Worm (Caenorhabditis elegans): ENCODE data around the gene Y54G2A.50.

The Y54G2A.50 gene

ce11 chrIV:2928409-2928808 is 10.6 kb downstream of the Y54G2A.50 start, which contains the start of gene manf-1 (continued):
- TF ChIP-seq lin-13 (GFP tag; optimal IDR thresholded peaks at IDR 0.05) (peak; percentile 69), pag-3 (tag; optimal IDR thresholded peaks at IDR 0.05; ENCODE audit: borderline replicate concordance, insufficient read depth) (no peak), tbx-2 (tag; optimal IDR thresholded peaks at IDR 0.05) (peak; percentile 83), hlh-4 (tag; optimal IDR thresholded peaks at IDR 0.05) (no peak), nhr-85 (tag) (peak; percentile 56), ces-1 (GFP tag; optimal IDR thresholded peaks at IDR 0.05) (no peak), sup-37 (GFP tag; optimal IDR thresholded peaks at IDR 0.05) (no peak), lin-14 (GFP tag; optimal IDR thresholded peaks at IDR 0.05) (peak; percentile 82), lir-3 (tag; optimal IDR thresholded peaks at IDR 0.05; ENCODE audit: poor library complexity) (no peak), unc-98 (GFP tag; IDR thresholded peaks at IDR 0.05) (no peak), fkh-4 (tag; optimal IDR thresholded peaks at IDR 0.05; ENCODE audit: borderline replicate concordance) (no peak), ceh-63 (GFP tag; optimal IDR thresholded peaks at IDR 0.05) (no peak), lin-15B (tag; optimal IDR thresholded peaks at IDR 0.05) (peak; percentile 37), ceh-82 (tag; optimal IDR thresholded peaks at IDR 0.05) (peak; percentile 55 to 73 (median 62)), pqm-1 (tag; optimal IDR thresholded peaks at IDR 0.05) (no peak), ztf-11 (tag; optimal IDR thresholded peaks at IDR 0.05) (peak in 1 of 2 experiments; percentile 19), irx-1 (tag; optimal IDR thresholded peaks at IDR 0.05) (peak; percentile 74), lsy-2 (tag; optimal IDR thresholded peaks at IDR 0.05) (peak; percentile 85 to 86), efl-3 (GFP tag; optimal IDR thresholded peaks at IDR 0.05) (no peak), vab-15 (tag; optimal IDR thresholded peaks at IDR 0.05) (no peak), ceh-88 (GFP tag; IDR thresholded peaks at IDR 0.05) (no peak), unc-130 (tag; optimal IDR thresholded peaks at IDR 0.05) (peak; percentile 39), snpc-4 (tag; optimal IDR thresholded peaks at IDR 0.05) (peak; percentile 57), ceh-90 (tag; optimal IDR thresholded peaks at IDR 0.05) (peak; percentile 41), dpl-1 (GFP tag; optimal IDR thresholded peaks at IDR 0.05) (peak; percentile 69 to 79 (median 78)), isw-1 (GFP tag; IDR thresholded peaks at IDR 0.05) (peak; percentile 59), egl-27 (tag; optimal IDR thresholded peaks at IDR 0.05) (no peak), mdl-1 (tag; optimal IDR thresholded peaks at IDR 0.05) (peak in 1 of 2 experiments; percentile 62), xbp-1 (tag; optimal IDR thresholded peaks at IDR 0.05) (peak; percentile 99), sox-4 (tag; optimal IDR thresholded peaks at IDR 0.05) (peak; percentile 4), tlp-1 (tag; optimal IDR thresholded peaks at IDR 0.05) (no peak), hlh-17 (GFP tag; optimal IDR thresholded peaks at IDR 0.05; ENCODE audit: borderline replicate concordance) (no peak), C16A3.4 (tag; optimal IDR thresholded peaks at IDR 0.05) (peak; percentile 55), nhr-77 (tag; optimal IDR thresholded peaks at IDR 0.05) (peak; percentile 47), nhr-12 (tag; optimal IDR thresholded peaks at IDR 0.05) (no peak), skn-1 (tag; optimal IDR thresholded peaks at IDR 0.05) (peak; percentile 65), elt-3 (tag; optimal IDR thresholded peaks at IDR 0.05) (peak in 1 of 6 experiments; percentile 54), nhr-19 (GFP tag; conservative IDR thresholded peaks at IDR 0.05) (peak; percentile 74), nhr-20 (tag; optimal IDR thresholded peaks at IDR 0.05) (peak; percentile 69), ztf-4 (tag; optimal IDR thresholded peaks at IDR 0.05) (no peak), alr-1 (tag; optimal IDR thresholded peaks at IDR 0.05; ENCODE audit: borderline replicate concordance) (no peak), snu-23 (GFP tag; optimal IDR thresholded peaks at IDR 0.05) (peak; percentile 82), sptf-1 (tag; optimal IDR thresholded peaks at IDR 0.05) (no peak), rnt-1 (tag; optimal IDR thresholded peaks at IDR 0.05) (peak; percentile 84), aha-1 (tag; optimal IDR thresholded peaks at IDR 0.05) (no peak), nhr-84 (tag; optimal IDR thresholded peaks at IDR 0.05) (no peak)

All from whole organism, L1 larva.